Worm (Caenorhabditis elegans) whole organism, L3 larva: ENCODE measurements around the gene C24A3.2.

Experiments
- R02D3.7 ChIP-seq: fragments of 150-350 bp; optimal IDR thresholded peaks from 2 replicates; lab custom pipeline; 2014; ENCODE audit warnings: missing biosample characterization, missing genetic modification characterization
- ZK546.5 ChIP-seq: sonication (generic microtip); optimal IDR thresholded peaks from 2 replicates; lab custom pipeline; 2017; ENCODE audit warnings: missing biosample characterization, missing genetic modification characterization
- aly-2 ChIP-seq: fragments of 150-350 bp; optimal IDR thresholded peaks from 2 replicates; lab custom pipeline; 2014; ENCODE audit warnings: missing biosample characterization, missing genetic modification characterization
- ceh-28 ChIP-seq: fragments of 150-350 bp; optimal IDR thresholded peaks from 2 replicates; lab custom pipeline; 2014; ENCODE audit warnings: missing biosample characterization, missing genetic modification reagents, missing genetic modification characterization
- ceh-82 ChIP-seq: fragments of 150-350 bp; optimal IDR thresholded peaks from 2 replicates; lab custom pipeline; 2014; ENCODE audit warnings: missing biosample characterization, missing genetic modification characterization
- ceh-9 ChIP-seq: sonication (generic microtip); optimal IDR thresholded peaks from 2 replicates; lab custom pipeline; 2018; ENCODE audit warnings: missing biosample characterization, missing genetic modification characterization
- daf-12 ChIP-seq: fragments of 150-350 bp; optimal IDR thresholded peaks from 2 replicates; lab custom pipeline; 2014; ENCODE audit warnings: missing biosample characterization, missing genetic modification reagents, missing genetic modification characterization
- egl-27 ChIP-seq: sonication (generic microtip); optimal IDR thresholded peaks from 4 replicates; lab custom pipeline; 2017; ENCODE audit warnings: missing biosample characterization, missing genetic modification reagents, missing genetic modification characterization
- egl-5 ChIP-seq: fragments of 150-350 bp; optimal IDR thresholded peaks from 2 replicates; lab custom pipeline; 2017; ENCODE audit warnings: missing biosample characterization, missing genetic modification reagents, missing genetic modification characterization, inconsistent platforms
- elt-1 ChIP-seq: fragments of 150-350 bp; optimal IDR thresholded peaks from 2 replicates; lab custom pipeline; 2014; ENCODE audit warnings: missing biosample characterization, missing genetic modification characterization
- elt-2 ChIP-seq: sonication (generic microtip); optimal IDR thresholded peaks from 2 replicates; lab custom pipeline; 2016; ENCODE audit warnings: missing genetic modification reagents, mild to moderate bottlenecking, missing genetic modification characterization, missing compliant biosample characterization
- elt-3 ChIP-seq, 3 experiments: fragments of 150-350 bp in 1 of 3; sonication (generic microtip) in 2 of 3; optimal IDR thresholded peaks; 2 replicates in 2 of 3; 4 replicates in 1 of 3; lab custom pipeline; 2014 to 2017; ENCODE audit warnings: missing biosample characterization in 3 of 3, missing genetic modification characterization in 3 of 3
- eor-1 ChIP-seq, 2 experiments: fragments of 150-350 bp; optimal IDR thresholded peaks; 2 replicates each; lab custom pipeline; 2014 to 2018; ENCODE audit warnings: missing biosample characterization in 2 of 2, missing genetic modification characterization in 2 of 2
- fkh-10 ChIP-seq: sonication (generic microtip); optimal IDR thresholded peaks from 2 replicates; lab custom pipeline; 2017; ENCODE audit warnings: missing biosample characterization, missing genetic modification reagents, missing genetic modification characterization
- fkh-2 ChIP-seq: fragments of 150-350 bp; optimal IDR thresholded peaks from 2 replicates; lab custom pipeline; 2014; ENCODE audit warnings: missing biosample characterization, missing genetic modification reagents, missing genetic modification characterization
- fos-1 ChIP-seq: fragments of 150-350 bp; optimal IDR thresholded peaks from 2 replicates; lab custom pipeline; 2014; ENCODE audit warnings: missing biosample characterization, missing genetic modification characterization
- hmg-11 ChIP-seq: sonication (generic microtip); optimal IDR thresholded peaks from 2 replicates; lab custom pipeline; 2016; ENCODE audit warnings: missing genetic modification characterization, missing compliant biosample characterization
- jun-1 ChIP-seq: fragments of 150-350 bp; optimal IDR thresholded peaks from 2 replicates; lab custom pipeline; 2014; ENCODE audit warnings: missing biosample characterization, missing genetic modification reagents, missing genetic modification characterization
- lin-15B ChIP-seq: fragments of 150-350 bp; optimal IDR thresholded peaks from 2 replicates; lab custom pipeline; 2014; ENCODE audit warnings: missing biosample characterization, missing genetic modification characterization
- lin-39 ChIP-seq: fragments of 150-350 bp; optimal IDR thresholded peaks from 2 replicates; lab custom pipeline; 2018; ENCODE audit warnings: missing biosample characterization, missing genetic modification reagents, missing genetic modification characterization
- lsy-12 ChIP-seq: sonication (generic microtip); optimal IDR thresholded peaks from 2 replicates; lab custom pipeline; 2016; ENCODE audit warnings: mild to moderate bottlenecking, missing genetic modification characterization, missing compliant biosample characterization
- mdl-1 ChIP-seq: fragments of 150-350 bp; optimal IDR thresholded peaks from 2 replicates; lab custom pipeline; 2014; ENCODE audit warnings: missing biosample characterization, missing genetic modification characterization
- mml-1 ChIP-seq: fragments of 150-350 bp; sonication (generic microtip); optimal IDR thresholded peaks from 3 replicates; lab custom pipeline; 2014; ENCODE audit warnings: missing biosample characterization, missing genetic modification characterization
- nfya-1 ChIP-seq: sonication (generic microtip); optimal IDR thresholded peaks from 2 replicates; lab custom pipeline; 2017; ENCODE audit warnings: missing genetic modification characterization, mild to moderate bottlenecking, missing compliant biosample characterization, antibody characterized with exemption, moderate library complexity; ENCODE audit not compliant: insufficient read depth
- nhr-11 ChIP-seq: fragments of 150-350 bp; optimal IDR thresholded peaks from 2 replicates; lab custom pipeline; 2014; ENCODE audit warnings: missing biosample characterization, missing genetic modification characterization
- nhr-12 ChIP-seq: fragments of 150-350 bp; optimal IDR thresholded peaks from 2 replicates; lab custom pipeline; 2014; ENCODE audit warnings: missing biosample characterization, missing genetic modification characterization
- nhr-25 ChIP-seq: sonication (generic microtip); optimal IDR thresholded peaks from 2 replicates; lab custom pipeline; 2017; ENCODE audit warnings: missing biosample characterization, missing genetic modification characterization
- nhr-28 ChIP-seq: fragments of 150-350 bp; optimal IDR thresholded peaks from 2 replicates; lab custom pipeline; 2014; ENCODE audit warnings: missing biosample characterization, missing genetic modification characterization
- nhr-43 ChIP-seq: sonication (generic microtip); optimal IDR thresholded peaks from 2 replicates; lab custom pipeline; 2016; ENCODE audit warnings: mild to moderate bottlenecking, missing genetic modification characterization, missing compliant biosample characterization; ENCODE audit not compliant: poor library complexity, severe bottlenecking
- nhr-67 ChIP-seq: fragments of 150-350 bp; optimal IDR thresholded peaks from 2 replicates; lab custom pipeline; 2014; ENCODE audit warnings: missing biosample characterization, missing genetic modification characterization
- nhr-76 ChIP-seq: fragments of 150-350 bp; sonication (generic microtip); optimal IDR thresholded peaks from 5 replicates; lab custom pipeline; 2014; ENCODE audit warnings: missing biosample characterization, missing genetic modification characterization
- nhr-77 ChIP-seq: fragments of 150-350 bp; optimal IDR thresholded peaks from 2 replicates; lab custom pipeline; 2014; ENCODE audit warnings: missing biosample characterization, missing genetic modification characterization
- pha-4 ChIP-seq: fragments of 150-350 bp; optimal IDR thresholded peaks from 2 replicates; lab custom pipeline; 2014; ENCODE audit warnings: missing biosample characterization, missing genetic modification reagents, missing genetic modification characterization
- pqm-1 ChIP-seq: fragments of 150-350 bp; optimal IDR thresholded peaks from 2 replicates; lab custom pipeline; 2017; ENCODE audit warnings: missing biosample characterization, missing genetic modification characterization, inconsistent platforms
- sea-2 ChIP-seq: fragments of 150-350 bp; sonication (generic microtip); optimal IDR thresholded peaks from 4 replicates; lab custom pipeline; 2014; ENCODE audit warnings: missing biosample characterization, missing genetic modification reagents, missing genetic modification characterization
- skn-1 ChIP-seq: fragments of 150-350 bp; optimal IDR thresholded peaks from 2 replicates; lab custom pipeline; 2014; ENCODE audit warnings: missing biosample characterization, missing genetic modification characterization
- snpc-4 ChIP-seq: fragments of 150-350 bp; optimal IDR thresholded peaks from 2 replicates; lab custom pipeline; 2014; ENCODE audit warnings: missing biosample characterization, missing genetic modification characterization
- tbx-2 ChIP-seq: sonication (generic microtip); optimal IDR thresholded peaks from 2 replicates; lab custom pipeline; 2016; ENCODE audit warnings: mild to moderate bottlenecking, missing genetic modification characterization, missing compliant biosample characterization
- unc-62 ChIP-seq: fragments of 150-350 bp; sonication (generic microtip); optimal IDR thresholded peaks from 4 replicates; lab custom pipeline; 2014; ENCODE audit warnings: missing biosample characterization, missing genetic modification reagents, missing genetic modification characterization
- zag-1 ChIP-seq: fragments of 150-350 bp; optimal IDR thresholded peaks from 2 replicates; lab custom pipeline; 2014; ENCODE audit warnings: missing biosample characterization, missing genetic modification characterization
- ztf-11 ChIP-seq: fragments of 150-350 bp; optimal IDR thresholded peaks from 2 replicates; lab custom pipeline; 2014; ENCODE audit warnings: missing biosample characterization, missing genetic modification characterization
- ztf-4 ChIP-seq: fragments of 150-350 bp; optimal IDR thresholded peaks from 2 replicates; lab custom pipeline; 2014; ENCODE audit warnings: missing biosample characterization, missing genetic modification characterization

C24A3.2 gene

DNA sequence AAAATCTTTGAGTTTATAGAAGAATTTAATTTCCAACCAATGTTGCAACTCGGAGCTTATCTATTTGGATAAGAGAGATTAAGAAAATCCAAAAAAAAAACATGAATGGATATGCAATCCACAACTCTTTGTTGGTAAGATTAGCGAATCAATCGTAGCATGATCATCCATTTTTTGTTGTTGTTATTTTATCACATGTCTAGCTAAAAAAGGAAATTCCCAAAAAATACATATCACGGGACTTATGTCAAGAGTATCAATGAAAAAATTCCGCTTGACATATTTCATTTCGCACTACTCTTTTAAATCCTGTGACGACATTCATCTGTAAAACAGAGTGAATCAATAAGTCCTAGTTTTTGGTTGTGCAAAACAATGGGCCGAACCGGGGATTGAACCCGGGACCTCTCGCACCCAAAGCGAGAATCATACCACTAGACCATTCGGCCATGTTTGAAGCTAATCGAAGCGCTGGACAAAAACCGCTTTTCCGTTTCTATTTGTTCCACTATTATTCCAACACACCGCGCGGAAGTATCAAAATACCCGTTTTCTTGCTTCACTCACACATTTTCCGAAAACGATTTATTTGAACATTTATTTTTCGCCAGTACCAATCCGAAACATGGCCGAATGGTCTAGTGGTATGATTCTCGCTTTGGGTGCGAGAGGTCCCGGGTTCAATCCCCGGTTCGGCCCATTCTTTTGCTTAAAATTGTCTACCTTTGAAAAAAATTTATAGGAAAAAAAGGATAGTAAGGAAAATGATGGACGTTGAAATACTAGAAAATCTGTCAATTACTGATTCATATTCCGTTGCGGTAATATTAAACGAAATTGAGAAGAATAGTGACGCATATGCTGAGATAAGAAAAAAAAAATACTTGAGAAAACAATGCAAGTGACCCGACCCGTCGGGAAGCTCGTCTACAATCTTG lies 27.9 kb upstream of the C24A3.2 start:
- TF ChIP-seq nhr-67 (tag; lab: Kevin White, UChicago): no peak
- TF ChIP-seq lin-15B (tag; lab: Kevin White, UChicago): no peak
- TF ChIP-seq skn-1: peak; percentile 17
- TF ChIP-seq nhr-76: no peak
- TF ChIP-seq jun-1: peak; percentile 10
- TF ChIP-seq zag-1 (tag; lab: Kevin White, UChicago): no peak
- TF ChIP-seq ZK546.5 (tag; lab: Kevin White, UChicago): no peak
- no peak for TF ChIP-seq ztf-11 (tag; lab: Kevin White, UChicago)
- peak; percentile 6 for TF ChIP-seq hmg-11 (tag; lab: Kevin White, UChicago)
- TF ChIP-seq nhr-11 (tag; lab: Kevin White, UChicago): no peak
- TF ChIP-seq ceh-82 (tag; lab: Kevin White, UChicago): no peak
- TF ChIP-seq ztf-4 (tag; lab: Kevin White, UChicago): no peak
- no peak for TF ChIP-seq pha-4 (tag; lab: Kevin White, UChicago)
- TF ChIP-seq mdl-1 (tag; lab: Kevin White, UChicago): no peak
- TF ChIP-seq sea-2: no peak
- TF ChIP-seq unc-62: no peak
- TF ChIP-seq nhr-25 (tag; lab: Kevin White, UChicago): peak; percentile 62
- no peak for TF ChIP-seq lin-39 (tag; lab: Kevin White, UChicago)
- TF ChIP-seq lsy-12: peak; percentile 24
- TF ChIP-seq eor-1 (tag; optimal IDR thresholded peaks at IDR 0.05; lab: Kevin White, UChicago): no peak
- no peak for TF ChIP-seq elt-3 (tag; optimal IDR thresholded peaks at IDR 0.05; lab: Kevin White, UChicago)
- no peak for TF ChIP-seq aly-2
- no peak for TF ChIP-seq ceh-9
- TF ChIP-seq daf-12: no peak
- TF ChIP-seq nhr-43: peak; percentile 63
- no peak for TF ChIP-seq nhr-28
- no peak for TF ChIP-seq nhr-12
- TF ChIP-seq nhr-77 (tag; lab: Kevin White, UChicago): peak; percentile 12
- no peak for TF ChIP-seq fos-1 (tag; lab: Kevin White, UChicago)
- TF ChIP-seq ceh-28 (tag; lab: Kevin White, UChicago): no peak
- TF ChIP-seq nfya-1: peak; percentile 12
- no peak for TF ChIP-seq elt-2 (tag; lab: Kevin White, UChicago)
- no peak for TF ChIP-seq snpc-4 (tag; lab: Kevin White, UChicago)
- no peak for TF ChIP-seq egl-27 (tag; lab: Kevin White, UChicago)
- no peak for TF ChIP-seq pqm-1
- TF ChIP-seq tbx-2: peak; percentile 32
- no peak for TF ChIP-seq fkh-10 (GFP tag; lab: Kevin White, UChicago)
- TF ChIP-seq fkh-2 (tag; lab: Kevin White, UChicago): no peak
- TF ChIP-seq mml-1 (tag; lab: Kevin White, UChicago): no peak
- no peak for TF ChIP-seq egl-5 (tag; lab: Kevin White, UChicago)
- TF ChIP-seq elt-1 (tag; lab: Kevin White, UChicago): no peak

DNA sequence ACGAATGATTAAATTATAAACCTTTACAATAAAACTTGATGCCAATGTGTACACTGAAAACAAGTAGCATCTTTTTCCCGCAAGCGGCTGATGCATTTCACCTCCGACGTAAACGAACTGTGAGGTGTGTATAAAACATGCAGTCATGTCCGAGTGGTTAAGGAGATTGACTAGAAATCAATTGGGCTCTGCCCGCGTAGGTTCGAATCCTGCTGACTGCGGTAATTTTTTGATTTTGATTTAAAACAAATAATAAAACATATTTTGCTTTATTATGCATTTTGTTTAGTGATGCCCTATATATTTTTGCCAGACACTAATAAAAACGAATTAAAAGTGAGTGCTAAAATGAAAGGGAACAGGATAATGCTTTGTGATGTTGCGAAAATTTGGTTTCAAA lies 25.8 kb upstream of the C24A3.2 start:
- TF ChIP-seq pqm-1: peak; percentile 10
- TF ChIP-seq hmg-11 (tag; lab: Kevin White, UChicago): peak; percentile 43
- TF ChIP-seq R02D3.7 (tag; lab: Kevin White, UChicago): no peak
- TF ChIP-seq nfya-1: peak; percentile 25
- TF ChIP-seq ceh-28 (tag; lab: Kevin White, UChicago): peak; percentile 16
- TF ChIP-seq elt-3 (tag; optimal IDR thresholded peaks at IDR 0.05; lab: Kevin White, UChicago): peak in 1 of 3 experiments; percentile 35
- peak; percentile 26 for TF ChIP-seq lin-39 (tag; lab: Kevin White, UChicago)
- peak; percentile 57 for TF ChIP-seq pha-4 (tag; lab: Kevin White, UChicago)
- TF ChIP-seq fkh-2 (tag; lab: Kevin White, UChicago): no peak
- TF ChIP-seq elt-2 (tag; lab: Kevin White, UChicago): peak; percentile 13
